Worm (Caenorhabditis elegans) whole organism, L4/young adult: ENCODE data around the gene nhr-210.

Source experiments
- W03F9.2 ChIP-seq: fragments of 150-350 bp; optimal IDR thresholded peaks from 2 replicates; lab custom pipeline; 2014; ENCODE audit warnings: missing biosample characterization, missing genetic modification characterization
- dao-5 ChIP-seq: sonication (generic microtip); optimal IDR thresholded peaks from 2 replicates; lab custom pipeline; 2016; ENCODE audit warnings: missing genotype, missing genetic modification characterization, moderate library complexity, missing compliant biosample characterization
- him-1 ChIP-seq: sonication (generic microtip); optimal IDR thresholded peaks from 2 replicates; lab custom pipeline; 2016; ENCODE audit warnings: missing genotype, missing genetic modification reagents, missing genetic modification characterization, missing compliant biosample characterization

DNA sequence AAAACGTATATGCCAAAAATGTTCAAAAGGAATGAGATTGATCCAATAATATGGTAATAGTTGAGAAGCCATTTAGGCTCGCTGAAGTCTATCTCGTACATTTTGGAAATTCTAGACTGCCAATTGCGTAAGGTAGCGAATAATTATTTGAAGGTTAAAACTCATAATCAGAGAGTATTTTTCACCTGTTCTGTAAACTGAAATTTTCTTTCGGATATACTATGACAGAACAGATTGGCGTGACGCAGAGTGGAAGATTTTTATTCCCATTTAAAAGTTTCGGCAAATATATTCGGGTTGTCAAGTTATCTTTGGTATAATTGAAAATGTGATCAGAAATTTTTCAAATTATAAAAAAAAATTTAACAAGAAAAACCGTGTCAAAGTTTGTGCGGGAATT is 48.8 kb upstream of the nhr-210 start, which contains the start of gene sri-72:
- TF ChIP-seq him-1 (no peak), dao-5 (tag; lab: Kevin White, UChicago) (no peak), W03F9.2 (no peak)
